Fruit fly (Drosophila melanogaster) whole organism, prepupa: ENCODE data around the gene CG14435.

ENCODE experiments used
- Blimp-1 ChIP-seq: fragments of 200-800 bp; sonication (Bioruptor generic); optimal IDR thresholded peaks from 3 replicates; lab custom pipeline; 2017; ENCODE audit warnings: missing biosample characterization, missing genetic modification characterization, mild to moderate bottlenecking, moderate library complexity, missing genetic modification reagents
- CG10631 ChIP-seq: fragments of 200-800 bp; sonication (Bioruptor generic); optimal IDR thresholded peaks from 2 replicates; lab custom pipeline; 2016; ENCODE audit warnings: missing biosample characterization, missing genetic modification characterization
- CG11294 ChIP-seq: fragments of 200-800 bp; sonication (Bioruptor generic); IDR thresholded peaks from 2 replicates; pipeline ENCODE4 v1.3.6; 2022; ENCODE audit warnings: missing biosample characterization, missing genetic modification characterization
- CG15336 ChIP-seq: fragments of 200-800 bp; sonication (Bioruptor generic); IDR thresholded peaks from 2 replicates; pipeline ENCODE4 v1.3.6; 2022; ENCODE audit warnings: missing biosample characterization, missing genetic modification characterization
- CG1621 ChIP-seq: fragments of 200-800 bp; sonication (Bioruptor generic); optimal IDR thresholded peaks from 3 replicates; lab custom pipeline; 2018; ENCODE audit warnings: missing biosample characterization, mild to moderate bottlenecking, missing genetic modification characterization
- CG3032 ChIP-seq: fragments of 200-800 bp; optimal IDR thresholded peaks from 2 replicates; lab custom pipeline; 2019; ENCODE audit warnings: missing biosample characterization, mild to moderate bottlenecking, missing genetic modification characterization, moderate library complexity
- CG31627 ChIP-seq: fragments of 200-800 bp; sonication (Bioruptor generic); optimal IDR thresholded peaks from 3 replicates; lab custom pipeline; 2016; ENCODE audit warnings: missing biosample characterization, missing genetic modification characterization
- CG32006 ChIP-seq: fragments of 200-800 bp; sonication (Bioruptor generic); optimal IDR thresholded peaks from 3 replicates; lab custom pipeline; 2017; ENCODE audit warnings: missing biosample characterization, mild to moderate bottlenecking, missing genetic modification characterization
- CG34406 ChIP-seq: fragments of 200-800 bp; sonication (Bioruptor generic); optimal IDR thresholded peaks from 3 replicates; lab custom pipeline; 2016; ENCODE audit warnings: missing biosample characterization, missing genetic modification characterization
- CG6163 ChIP-seq: fragments of 200-800 bp; sonication (Bioruptor generic); IDR thresholded peaks from 3 replicates; pipeline ENCODE4 v1.3.6; 2022; ENCODE audit warnings: missing biosample characterization, missing genetic modification characterization
- CG6276 ChIP-seq: fragments of 200-800 bp; sonication (Bioruptor generic); optimal IDR thresholded peaks from 2 replicates; lab custom pipeline; 2017; ENCODE audit warnings: missing biosample characterization, mild to moderate bottlenecking, missing genetic modification characterization
- CG6808 ChIP-seq: fragments of 200-800 bp; sonication (Bioruptor generic); optimal IDR thresholded peaks from 3 replicates; lab custom pipeline; 2017; ENCODE audit warnings: missing biosample characterization, missing genetic modification characterization, mild to moderate bottlenecking, moderate library complexity, missing genetic modification reagents
- CG8119 ChIP-seq: fragments of 200-800 bp; sonication (Bioruptor generic); IDR thresholded peaks from 3 replicates; pipeline ENCODE4 v1.3.6; 2022; ENCODE audit warnings: missing biosample characterization, missing genetic modification characterization
- CG9139 ChIP-seq: fragments of 200-800 bp; sonication (Bioruptor generic); optimal IDR thresholded peaks from 3 replicates; lab custom pipeline; 2017; ENCODE audit warnings: missing biosample characterization, mild to moderate bottlenecking, missing genetic modification characterization
- Eip78C ChIP-seq: fragments of 200-800 bp; sonication (Bioruptor generic); peaks from one replicate; lab custom pipeline; 2016; ENCODE audit warnings: missing biosample characterization, missing genetic modification characterization
- Eip93F ChIP-seq: fragments of 200-800 bp; sonication (Bioruptor generic); optimal IDR thresholded peaks from 2 replicates; lab custom pipeline; 2016; ENCODE audit warnings: missing biosample characterization, mild to moderate bottlenecking, missing genetic modification characterization
- Ets21C ChIP-seq: fragments of 200-800 bp; sonication (Bioruptor generic); optimal IDR thresholded peaks from 3 replicates; lab custom pipeline; 2016; ENCODE audit warnings: missing biosample characterization, missing genetic modification characterization
- Hr39 ChIP-seq: fragments of 200-800 bp; sonication (Bioruptor generic); optimal IDR thresholded peaks from 2 replicates; lab custom pipeline; 2016; ENCODE audit warnings: missing biosample characterization, missing genetic modification characterization
- Lpt ChIP-seq: fragments of 200-800 bp; sonication (Bioruptor generic); optimal IDR thresholded peaks from 3 replicates; lab custom pipeline; 2016; ENCODE audit warnings: missing biosample characterization, missing genetic modification characterization
- Smox ChIP-seq: fragments of 200-800 bp; sonication (Bioruptor generic); optimal IDR thresholded peaks from 3 replicates; lab custom pipeline; 2016; ENCODE audit warnings: missing biosample characterization, missing genetic modification characterization
- Sox14 ChIP-seq: fragments of 200-800 bp; sonication (Bioruptor generic); optimal IDR thresholded peaks from 3 replicates; lab custom pipeline; 2016; ENCODE audit warnings: missing biosample characterization, missing genetic modification characterization
- Sox15 ChIP-seq: fragments of 200-800 bp; sonication (Bioruptor generic); optimal IDR thresholded peaks from 3 replicates; lab custom pipeline; 2016; ENCODE audit warnings: missing biosample characterization, missing genetic modification characterization
- achi ChIP-seq: fragments of 200-800 bp; sonication (Bioruptor generic); optimal IDR thresholded peaks from 3 replicates; lab custom pipeline; 2016; ENCODE audit warnings: missing biosample characterization, missing genetic modification characterization
- cyc ChIP-seq: fragments of 200-800 bp; sonication (Bioruptor generic); optimal IDR thresholded peaks from 3 replicates; lab custom pipeline; 2016; ENCODE audit warnings: missing biosample characterization, missing genetic modification characterization
- dac ChIP-seq: fragments of 200-800 bp; sonication (Bioruptor generic); optimal IDR thresholded peaks from 2 replicates; lab custom pipeline; 2017; ENCODE audit warnings: missing biosample characterization, mild to moderate bottlenecking, missing genetic modification characterization
- dsx ChIP-seq: fragments of 200-800 bp; optimal IDR thresholded peaks from 3 replicates; lab custom pipeline; 2019; ENCODE audit warnings: missing biosample characterization, mild to moderate bottlenecking, missing genetic modification characterization, moderate library complexity; ENCODE audit not compliant: poor library complexity, severe bottlenecking
- eg ChIP-seq: fragments of 200-800 bp; sonication (Bioruptor generic); IDR thresholded peaks from 3 replicates; pipeline ENCODE4 v1.3.6; 2022; ENCODE audit warnings: missing biosample characterization, missing genetic modification characterization
- esn ChIP-seq: fragments of 200-800 bp; sonication (Bioruptor generic); optimal IDR thresholded peaks from 2 replicates; lab custom pipeline; 2016; ENCODE audit warnings: missing biosample characterization, mild to moderate bottlenecking, missing genetic modification characterization, moderate library complexity
- fd85E ChIP-seq: fragments of 200-800 bp; sonication (Bioruptor generic); optimal IDR thresholded peaks from 3 replicates; lab custom pipeline; 2016; ENCODE audit warnings: missing biosample characterization, missing genetic modification characterization
- fkh ChIP-seq: fragments of 200-800 bp; sonication (Bioruptor generic); optimal IDR thresholded peaks from 3 replicates; lab custom pipeline; 2017; ENCODE audit warnings: missing biosample characterization, mild to moderate bottlenecking, missing genetic modification characterization, moderate library complexity
- pdm3 ChIP-seq: fragments of 200-800 bp; sonication (Bioruptor generic); optimal IDR thresholded peaks from 3 replicates; lab custom pipeline; 2016; ENCODE audit warnings: missing biosample characterization, missing genetic modification characterization
- ss ChIP-seq, 2 experiments: fragments of 200-800 bp; sonication (Bioruptor generic); optimal IDR thresholded peaks; 2 replicates in 1 of 2; 3 replicates in 1 of 2; lab custom pipeline; 2017 to 2018; ENCODE audit warnings: mild to moderate bottlenecking in 2 of 2, missing biosample characterization in 2 of 2, missing genetic modification characterization in 2 of 2, moderate library complexity in 1 of 2
- svp ChIP-seq: fragments of 200-800 bp; sonication (Bioruptor generic); peaks from one replicate; lab custom pipeline; 2016; ENCODE audit warnings: missing biosample characterization, missing genetic modification characterization
- topi ChIP-seq: fragments of 200-800 bp; sonication (Bioruptor generic); optimal IDR thresholded peaks from 3 replicates; lab custom pipeline; 2016; ENCODE audit warnings: missing biosample characterization, missing genetic modification characterization

Gene CG14435

DNA sequence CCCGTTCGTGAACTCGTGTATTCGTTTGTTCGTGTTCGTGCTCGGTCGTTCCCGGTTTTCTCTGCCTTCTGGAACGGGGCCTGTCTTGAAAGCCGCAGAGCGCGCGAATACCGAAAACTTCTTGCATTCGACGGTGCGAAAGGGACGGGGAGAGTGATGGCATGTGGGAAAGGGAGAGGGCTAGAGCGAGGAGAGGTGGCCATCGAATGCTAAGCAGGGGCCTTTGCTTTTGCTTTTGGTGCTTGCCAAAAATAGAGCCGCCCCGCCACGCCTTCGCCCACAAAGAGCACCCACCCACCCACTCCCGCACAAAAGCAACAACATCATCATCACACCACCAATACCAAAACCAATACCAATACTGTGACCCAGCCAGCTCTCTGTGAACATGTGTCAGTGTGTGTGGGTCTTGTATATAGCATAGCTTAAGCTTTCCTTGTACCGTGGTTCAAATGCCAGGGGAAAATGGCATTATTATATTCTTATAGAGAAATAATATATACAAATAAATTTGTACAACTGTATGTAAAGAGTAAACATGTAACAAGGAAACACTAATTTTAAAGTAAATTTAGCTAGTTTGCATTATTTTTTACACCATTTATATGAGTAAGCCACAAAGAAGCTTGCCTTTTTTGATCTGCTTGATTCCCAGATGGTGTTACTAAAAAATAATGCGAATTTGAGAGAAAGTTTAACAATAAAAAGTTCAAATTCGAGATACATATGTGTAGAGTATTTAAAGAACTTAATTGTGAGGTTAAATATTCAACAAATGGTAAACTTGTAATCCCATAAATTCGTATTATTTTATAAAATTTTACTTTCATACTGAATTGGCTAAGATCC lies 23.7 kb upstream of the CG14435 start, which contains the start of gene CG14434 (continued):
- TF ChIP-seq Sox14 = peak; percentile 79
- peak; percentile 77 for TF ChIP-seq pdm3 (GFP tag; lab: Kevin White, UChicago)
- TF ChIP-seq ss (GFP tag; optimal IDR thresholded peaks at IDR 0.05; lab: Kevin White, UChicago) = peak; percentile 11 to 66
- TF ChIP-seq CG3032 = peak; percentile 75
- peak; percentile 87 for TF ChIP-seq esn (GFP tag; lab: Kevin White, UChicago)
- TF ChIP-seq fkh (GFP tag; lab: Kevin White, UChicago) = peak; percentile 5
- TF ChIP-seq CG9139 (GFP tag; lab: Kevin White, UChicago) = peak; percentile 37
- TF ChIP-seq CG1621 = no peak
- TF ChIP-seq Hr39 (GFP tag; lab: Kevin White, UChicago) = peak; percentile 67
- TF ChIP-seq CG34406 = peak; percentile 73
- peak; percentile 77 for TF ChIP-seq Smox (GFP tag; lab: Kevin White, UChicago)
- TF ChIP-seq Eip93F = no peak
- TF ChIP-seq eg (GFP tag; lab: Robert Waterston, UW) = peak; percentile 27; the same call in 1 of the 3 replicates
- TF ChIP-seq achi = peak; percentile 78
- TF ChIP-seq CG31627 (GFP tag; lab: Kevin White, UChicago) = peak; percentile 62
- TF ChIP-seq CG10631 (GFP tag; lab: Kevin White, UChicago) = peak; percentile 78
- peak; percentile 62 for TF ChIP-seq cyc (GFP tag; lab: Kevin White, UChicago)
- TF ChIP-seq dac (GFP tag; lab: Kevin White, UChicago) = peak; percentile 45
- peak; percentile 49 for TF ChIP-seq Ets21C

DNA sequence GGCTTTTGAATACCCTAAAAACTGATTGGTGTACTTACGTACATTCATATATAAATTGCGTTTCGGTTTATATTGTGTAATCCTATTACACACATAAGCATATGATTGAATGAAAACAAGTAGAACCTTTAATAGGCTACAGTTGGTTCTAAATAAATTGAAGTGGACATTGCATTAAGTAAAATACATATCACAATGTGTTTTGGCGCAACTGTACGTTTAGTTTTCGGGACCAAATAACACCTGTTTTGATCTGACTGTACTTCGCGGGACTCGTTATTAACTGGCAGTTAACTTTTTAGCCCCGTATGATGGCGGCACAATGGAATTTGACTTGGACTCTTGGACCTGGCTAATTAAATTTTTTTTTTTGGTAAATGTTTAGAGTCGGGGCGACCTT lies 23.0 kb upstream of the CG14435 start:
- TF ChIP-seq CG32006 = peak; percentile 6
- TF ChIP-seq Blimp-1 = no peak
- peak; percentile 72 for TF ChIP-seq Eip78C
- TF ChIP-seq topi (GFP tag; lab: Kevin White, UChicago) = peak; percentile 5
- no peak for TF ChIP-seq Sox15 (GFP tag; lab: Kevin White, UChicago)
- TF ChIP-seq CG6276 (GFP tag; lab: Kevin White, UChicago) = peak; percentile 2
- peak; percentile 0 for TF ChIP-seq Sox14
- TF ChIP-seq fd85E (GFP tag; lab: Kevin White, UChicago) = no peak
- TF ChIP-seq svp (GFP tag; lab: Kevin White, UChicago) = peak; percentile 40
- TF ChIP-seq, all 60 proteins: peak for 6

DNA sequence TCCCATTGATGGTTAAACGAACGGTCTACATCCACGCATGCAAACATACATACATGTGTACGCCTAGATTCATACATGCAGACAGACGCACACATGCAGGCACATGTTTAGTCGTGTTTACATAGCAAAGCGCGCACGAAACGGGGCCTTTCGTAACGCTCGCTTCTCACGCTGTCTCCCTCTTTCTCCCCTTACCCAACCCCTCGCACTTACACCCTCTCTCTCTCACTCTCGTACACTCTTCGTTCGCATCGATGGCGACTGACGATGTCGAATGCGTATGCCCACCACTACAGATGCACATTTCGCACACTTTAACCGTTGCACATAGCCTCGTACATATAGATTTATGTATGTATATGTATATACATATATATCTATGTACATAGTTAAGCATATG lies 22.3 kb upstream of the CG14435 start:
- TF ChIP-seq CG6163 (GFP tag; lab: Robert Waterston, UW) (peak; percentile 65; the same call in 1 of the 3 replicates), Lpt (GFP tag; lab: Kevin White, UChicago) (no peak), CG6276 (GFP tag; lab: Kevin White, UChicago) (peak; percentile 0), CG9139 (GFP tag; lab: Kevin White, UChicago) (no peak), CG15336 (GFP tag; lab: Robert Waterston, UW) (no peak), Sox14 (no peak), CG11294 (GFP tag; lab: Robert Waterston, UW) (no peak), Eip78C (peak; percentile 19), CG10631 (GFP tag; lab: Kevin White, UChicago) (no peak), fkh (GFP tag; lab: Kevin White, UChicago) (peak; percentile 87), CG8119 (GFP tag; lab: Robert Waterston, UW) (no peak), dac (GFP tag; lab: Kevin White, UChicago) (no peak), ss (GFP tag; optimal IDR thresholded peaks at IDR 0.05; lab: Kevin White, UChicago) (peak; percentile 62 to 71), CG1621 (peak; percentile 48), CG6808 (GFP tag; lab: Kevin White, UChicago) (peak; percentile 16), svp (GFP tag; lab: Kevin White, UChicago) (peak; percentile 24), pdm3 (GFP tag; lab: Kevin White, UChicago) (no peak), eg (GFP tag; lab: Robert Waterston, UW) (peak; percentile 54; the same call in 2 of the 3 replicates), dsx (GFP tag; lab: Kevin White, UChicago) (peak; percentile 9)
